Worm (Caenorhabditis elegans) whole organism, young adult: Measurements from ENCODE around the gene ceh-93.

Experiments used
- C17E4.6 ChIP-seq: fragments of 200-800 bp; sonication (Bioruptor generic); IDR thresholded peaks from 2 replicates; pipeline ENCODE4 v1.3.6; 2022; ENCODE audit warnings: missing genetic modification reagents, missing genetic modification characterization, missing compliant biosample characterization
- D2030.7 ChIP-seq: fragments of 200-800 bp; sonication (Bioruptor generic); IDR thresholded peaks from 2 replicates; pipeline ENCODE4 v1.3.6; 2022; ENCODE audit warnings: missing genetic modification reagents, missing genetic modification characterization, missing compliant biosample characterization
- F10E7.11 ChIP-seq: sonication (generic microtip); optimal IDR thresholded peaks from 2 replicates; lab custom pipeline; 2017; ENCODE audit warnings: mild to moderate bottlenecking, missing genetic modification characterization, moderate library complexity, missing compliant biosample characterization
- F23B12.7 ChIP-seq: sonication (generic microtip); optimal IDR thresholded peaks from 2 replicates; lab custom pipeline; 2017; ENCODE audit warnings: missing genetic modification characterization, mild to moderate bottlenecking, missing compliant biosample characterization, antibody characterized with exemption, moderate library complexity; ENCODE audit not compliant: insufficient read depth
- F33H1.4 ChIP-seq: fragments of 200-800 bp; sonication (Bioruptor generic); IDR thresholded peaks from 2 replicates; pipeline ENCODE4 v1.3.6; 2022; ENCODE audit warnings: missing genetic modification reagents, missing genetic modification characterization, missing compliant biosample characterization
- K12H6.12 ChIP-seq: fragments of 200-800 bp; sonication (Bioruptor generic); optimal IDR thresholded peaks from 2 replicates; lab custom pipeline; 2018; ENCODE audit warnings: mild to moderate bottlenecking, missing genetic modification characterization, missing compliant biosample characterization
- Y53F4B.3 ChIP-seq: fragments of 200-800 bp; sonication (Bioruptor generic); IDR thresholded peaks from 2 replicates; pipeline ENCODE4 v1.3.6; 2022; ENCODE audit warnings: missing genetic modification reagents, missing genetic modification characterization, missing compliant biosample characterization
- ZK185.1 ChIP-seq: sonication (generic microtip); optimal IDR thresholded peaks from 2 replicates; lab custom pipeline; 2016; ENCODE audit warnings: mild to moderate bottlenecking, missing genetic modification characterization, missing compliant biosample characterization; ENCODE audit not compliant: poor library complexity, severe bottlenecking
- attf-5 ChIP-seq: fragments of 200-800 bp; sonication (Bioruptor generic); optimal IDR thresholded peaks from 2 replicates; lab custom pipeline; 2018; ENCODE audit warnings: mild to moderate bottlenecking, missing genetic modification characterization, missing compliant biosample characterization
- bed-1 ChIP-seq: fragments of 200-800 bp; sonication (Bioruptor generic); IDR thresholded peaks from 2 replicates; pipeline ENCODE4 v1.3.6; 2022; ENCODE audit warnings: missing genetic modification reagents, missing genetic modification characterization, missing compliant biosample characterization
- ccch-3 ChIP-seq: fragments of 200-800 bp; sonication (Bioruptor generic); optimal IDR thresholded peaks from 2 replicates; lab custom pipeline; 2018; ENCODE audit warnings: mild to moderate bottlenecking, missing genetic modification characterization, missing compliant biosample characterization
- cebp-2 ChIP-seq: fragments of 200-800 bp; sonication (Bioruptor generic); IDR thresholded peaks from 2 replicates; pipeline ENCODE4 v1.3.6; 2022; ENCODE audit warnings: missing genetic modification characterization, missing compliant biosample characterization
- ceh-27 ChIP-seq: fragments of 200-800 bp; sonication (Bioruptor generic); optimal IDR thresholded peaks from 2 replicates; lab custom pipeline; 2018; ENCODE audit warnings: mild to moderate bottlenecking, missing genetic modification characterization, moderate library complexity, missing compliant biosample characterization
- ceh-91 ChIP-seq: fragments of 200-800 bp; sonication (Bioruptor generic); IDR thresholded peaks from 2 replicates; pipeline ENCODE4 v1.3.6; 2022; ENCODE audit warnings: missing genetic modification reagents, missing genetic modification characterization, missing compliant biosample characterization
- dox-1 ChIP-seq: fragments of 200-800 bp; sonication (Bioruptor generic); IDR thresholded peaks from 2 replicates; pipeline ENCODE4 v1.3.6; 2022; ENCODE audit warnings: missing genetic modification reagents, missing genetic modification characterization, missing compliant biosample characterization
- dpff-1 ChIP-seq: sonication (generic microtip); optimal IDR thresholded peaks from 2 replicates; lab custom pipeline; 2017; ENCODE audit warnings: mild to moderate bottlenecking, missing genetic modification characterization, missing compliant biosample characterization
- egl-44 ChIP-seq: fragments of 200-800 bp; sonication (Bioruptor generic); IDR thresholded peaks from 2 replicates; pipeline ENCODE4 v1.3.6; 2022; ENCODE audit warnings: missing genetic modification reagents, missing genetic modification characterization, missing compliant biosample characterization
- ekl-4 ChIP-seq: fragments of 200-800 bp; sonication (Bioruptor generic); IDR thresholded peaks from 2 replicates; pipeline ENCODE4 v1.3.6; 2022; ENCODE audit warnings: missing genetic modification reagents, missing genetic modification characterization, missing compliant biosample characterization
- gei-17 ChIP-seq: fragments of 200-800 bp; sonication (Bioruptor generic); optimal IDR thresholded peaks from 2 replicates; lab custom pipeline; 2018; ENCODE audit warnings: mild to moderate bottlenecking, missing genetic modification characterization, missing compliant biosample characterization
- hmg-1.2 ChIP-seq: fragments of 200-800 bp; sonication (Bioruptor generic); IDR thresholded peaks from 2 replicates; pipeline ENCODE4 v1.3.6; 2022; ENCODE audit warnings: missing genetic modification reagents, missing genetic modification characterization, missing compliant biosample characterization
- let-607 ChIP-seq, 2 experiments: fragments of 200-800 bp in 1 of 2; sonication (Bioruptor generic) in 1 of 2; sonication (generic microtip) in 1 of 2; optimal IDR thresholded peaks; 2 replicates each; lab custom pipeline; 2016 to 2018; ENCODE audit warnings: mild to moderate bottlenecking in 2 of 2, missing compliant biosample characterization in 2 of 2, missing genetic modification characterization in 2 of 2, moderate library complexity in 2 of 2, missing genotype in 1 of 2
- lin-26 ChIP-seq: fragments of 200-800 bp; sonication (Bioruptor generic); IDR thresholded peaks from 2 replicates; pipeline ENCODE4 v1.3.6; 2022; ENCODE audit warnings: missing genetic modification reagents, missing genetic modification characterization, missing compliant biosample characterization
- lin-35 ChIP-seq, 3 experiments: fragments of 150-350 bp in 2 of 3; sonication (generic microtip) in 1 of 3; optimal IDR thresholded peaks; 2 replicates each; lab custom pipeline; 2014 to 2018; ENCODE audit warnings: missing biosample characterization in 3 of 3, missing genetic modification characterization in 3 of 3, missing genetic modification reagents in 3 of 3
- lin-40 ChIP-seq: sonication (generic microtip); optimal IDR thresholded peaks from 2 replicates; lab custom pipeline; 2016; ENCODE audit warnings: missing genetic modification characterization, mild to moderate bottlenecking, missing compliant biosample characterization, missing genotype, missing genetic modification reagents
- madf-8 ChIP-seq: fragments of 200-800 bp; sonication (Bioruptor generic); conservative IDR thresholded peaks from 2 replicates; pipeline ENCODE4 v1.3.6; 2022; ENCODE audit warnings: missing genetic modification reagents, missing genetic modification characterization, missing compliant biosample characterization
- mcd-1 ChIP-seq: fragments of 200-800 bp; sonication (Bioruptor generic); IDR thresholded peaks from 2 replicates; pipeline ENCODE4 v1.3.6; 2022; ENCODE audit warnings: missing genetic modification reagents, missing genetic modification characterization, missing compliant biosample characterization
- mel-28 ChIP-seq: sonication (generic microtip); optimal IDR thresholded peaks from 2 replicates; lab custom pipeline; 2016; ENCODE audit warnings: borderline replicate concordance, mild to moderate bottlenecking, missing genetic modification characterization, missing compliant biosample characterization
- nfya-1 ChIP-seq: sonication (generic microtip); optimal IDR thresholded peaks from 2 replicates; lab custom pipeline; 2017; ENCODE audit warnings: antibody characterized with exemption, missing compliant biosample characterization, missing genetic modification characterization, borderline replicate concordance; ENCODE audit not compliant: insufficient read depth
- nfyb-1 ChIP-seq: fragments of 200-800 bp; sonication (Bioruptor generic); IDR thresholded peaks from 2 replicates; pipeline ENCODE4 v1.3.6; 2022; ENCODE audit warnings: missing genetic modification reagents, missing genetic modification characterization, missing compliant biosample characterization
- nhr-80 ChIP-seq: sonication (generic microtip); optimal IDR thresholded peaks from 2 replicates; lab custom pipeline; 2016; ENCODE audit warnings: missing genetic modification characterization, missing compliant biosample characterization
- nhr-90 ChIP-seq: sonication (generic microtip); optimal IDR thresholded peaks from 2 replicates; lab custom pipeline; 2016; ENCODE audit warnings: missing genotype, mild to moderate bottlenecking, missing genetic modification characterization, missing compliant biosample characterization
- rcor-1 ChIP-seq: fragments of 200-800 bp; sonication (Bioruptor generic); IDR thresholded peaks from 2 replicates; pipeline ENCODE4 v1.3.6; 2022; ENCODE audit warnings: missing genetic modification reagents, missing genetic modification characterization, missing compliant biosample characterization
- sea-2 ChIP-seq: fragments of 200-800 bp; sonication (Bioruptor generic); IDR thresholded peaks from 2 replicates; pipeline ENCODE4 v1.3.6; 2022; ENCODE audit warnings: missing genetic modification characterization, missing compliant biosample characterization
- snpc-3.4 ChIP-seq: sonication (generic microtip); optimal IDR thresholded peaks from 2 replicates; lab custom pipeline; 2017; ENCODE audit warnings: missing genetic modification characterization, mild to moderate bottlenecking, missing compliant biosample characterization, antibody characterized with exemption, moderate library complexity, missing genotype, missing genetic modification reagents
- snpc-4 ChIP-seq, 5 experiments: fragments of 150-350 bp in 1 of 5; sonication (generic microtip) in 4 of 5; optimal IDR thresholded peaks; 2 replicates each; lab custom pipeline; 2014 to 2018; ENCODE audit warnings: missing genetic modification characterization in 5 of 5, missing biosample characterization in 3 of 5, antibody characterized with exemption in 2 of 5, mild to moderate bottlenecking in 2 of 5, missing compliant biosample characterization in 2 of 5, missing genotype in 2 of 5, moderate library complexity in 2 of 5, missing genetic modification reagents in 1 of 5
- somi-1 ChIP-seq: fragments of 200-800 bp; sonication (Bioruptor generic); optimal IDR thresholded peaks from 2 replicates; lab custom pipeline; 2018; ENCODE audit warnings: mild to moderate bottlenecking, missing genetic modification characterization, missing compliant biosample characterization
- sptf-2 ChIP-seq: fragments of 200-800 bp; sonication (Bioruptor generic); optimal IDR thresholded peaks from 2 replicates; lab custom pipeline; 2018; ENCODE audit warnings: mild to moderate bottlenecking, missing genetic modification characterization, missing compliant biosample characterization
- tlf-1 ChIP-seq: fragments of 200-800 bp; sonication (Bioruptor generic); optimal IDR thresholded peaks from 2 replicates; lab custom pipeline; 2018; ENCODE audit warnings: mild to moderate bottlenecking, missing genetic modification characterization, missing compliant biosample characterization
- unc-130 ChIP-seq: sonication (generic microtip); optimal IDR thresholded peaks from 2 replicates; lab custom pipeline; 2016; ENCODE audit warnings: missing genetic modification reagents, missing genetic modification characterization, missing compliant biosample characterization
- unc-62 ChIP-seq: fragments of 150-350 bp; optimal IDR thresholded peaks from 2 replicates; lab custom pipeline; 2014; ENCODE audit warnings: missing biosample characterization, missing genetic modification reagents, missing genetic modification characterization
- xnd-1 ChIP-seq: sonication (generic microtip); optimal IDR thresholded peaks from 2 replicates; lab custom pipeline; 2016; ENCODE audit warnings: missing genotype, missing genetic modification reagents, missing genetic modification characterization, missing compliant biosample characterization
- ztf-26 ChIP-seq: sonication (generic microtip); optimal IDR thresholded peaks from 2 replicates; lab custom pipeline; 2017; ENCODE audit warnings: missing genetic modification characterization, missing compliant biosample characterization
- ztf-6 ChIP-seq: fragments of 200-800 bp; sonication (Bioruptor generic); IDR thresholded peaks from 2 replicates; pipeline ENCODE4 v1.3.6; 2022; ENCODE audit warnings: missing genetic modification reagents, missing genetic modification characterization, missing compliant biosample characterization

ceh-93 gene

ce11 chrX:389566-389965 lies 969 bp upstream of the ceh-93 start:
- TF ChIP-seq Y53F4B.3 (GFP tag; lab: Robert Waterston, UW), result no peak
- TF ChIP-seq somi-1 (GFP tag; lab: Kevin White, UChicago), result no peak
- no peak for TF ChIP-seq F10E7.11 (tag; lab: Kevin White, UChicago)
- no peak for TF ChIP-seq ekl-4 (GFP tag; lab: Robert Waterston, UW)
- TF ChIP-seq tlf-1 (GFP tag; lab: Kevin White, UChicago), result no peak
- no peak for TF ChIP-seq ztf-6 (GFP tag; lab: Robert Waterston, UW)
- TF ChIP-seq F33H1.4, result no peak

- TF ChIP-seq mcd-1 (GFP tag; lab: Robert Waterston, UW) (peak; percentile 47; the same call in 1 of the 2 replicates), lin-35 (GFP tag; optimal IDR thresholded peaks at IDR 0.05; lab: Kevin White, UChicago) (peak in 1 of 3 experiments; percentile 48), ceh-91 (GFP tag; lab: Robert Waterston, UW) (no peak), lin-26 (GFP tag; lab: Robert Waterston, UW) (no peak), lin-40 (peak; percentile 72), bed-1 (GFP tag; lab: Robert Waterston, UW) (no peak), snpc-4 (GFP tag; optimal IDR thresholded peaks at IDR 0.05; lab: Kevin White, UChicago) (no peak), snpc-4 (tag; optimal IDR thresholded peaks at IDR 0.05; lab: Kevin White, UChicago) (peak in 2 of 4 experiments; percentile 20 to 55), K12H6.12 (tag; lab: Kevin White, UChicago) (peak; percentile 14), hmg-1.2 (GFP tag; lab: Robert Waterston, UW) (0 out of 2 replicates have a peak, but pooled peaks have one; percentile 15), ZK185.1 (peak; percentile 75), rcor-1 (GFP tag; lab: Robert Waterston, UW) (peak; percentile 37; the same call in 1 of the 2 replicates), nhr-90 (tag; lab: Kevin White, UChicago) (no peak), nfyb-1 (0 out of 2 replicates have a peak, but pooled peaks have one; percentile 61), F23B12.7 (tag; lab: Kevin White, UChicago) (peak; percentile 11), D2030.7 (GFP tag; lab: Robert Waterston, UW) (no peak), attf-5 (GFP tag; lab: Kevin White, UChicago) (no peak), sea-2 (GFP tag; lab: Robert Waterston, UW) (no peak), nhr-80 (tag; lab: Kevin White, UChicago) (peak; percentile 43), cebp-2 (GFP tag; lab: Robert Waterston, UW) (no peak), dox-1 (peak; percentile 50; the same call in 1 of the 2 replicates), let-607 (tag; optimal IDR thresholded peaks at IDR 0.05; lab: Kevin White, UChicago) (peak; percentile 53 to 74)
- TF ChIP-seq, all 124 proteins: peak for 13
These were observed 5.9 kb downstream of the ceh-93 start, which contains the start of gene ife-2 for ce11 chrX:382692-383091. Gene ife-2, minus strand, starts transcription at chrX:382709.

- TF ChIP-seq lin-35 (GFP tag; optimal IDR thresholded peaks at IDR 0.05; lab: Kevin White, UChicago) (no peak), ceh-27 (no peak), gei-17 (GFP tag; lab: Kevin White, UChicago) (no peak), egl-44 (GFP tag; lab: Robert Waterston, UW) (no peak), nhr-90 (tag; lab: Kevin White, UChicago) (no peak), ccch-3 (GFP tag; lab: Kevin White, UChicago) (no peak), bed-1 (GFP tag; lab: Robert Waterston, UW) (no peak), madf-8 (GFP tag; lab: Robert Waterston, UW) (no peak), hmg-1.2 (GFP tag; lab: Robert Waterston, UW) (peak; percentile 53; the same call in 1 of the 2 replicates), dpff-1 (tag; lab: Kevin White, UChicago) (no peak), ztf-26 (tag; lab: Kevin White, UChicago) (no peak), xnd-1 (no peak), dox-1 (0 out of 2 replicates have a peak, but pooled peaks have one; percentile 22), mcd-1 (GFP tag; lab: Robert Waterston, UW) (0 out of 2 replicates have a peak, but pooled peaks have one; percentile 7), somi-1 (GFP tag; lab: Kevin White, UChicago) (no peak), unc-130 (GFP tag; lab: Kevin White, UChicago) (no peak), D2030.7 (GFP tag; lab: Robert Waterston, UW) (no peak), unc-62 (GFP tag; lab: Kevin White, UChicago) (no peak), nfya-1 (tag; lab: Kevin White, UChicago) (no peak), snpc-3.4 (tag; lab: Kevin White, UChicago) (no peak), C17E4.6 (GFP tag; lab: Robert Waterston, UW) (no peak), mel-28 (tag; lab: Kevin White, UChicago) (no peak), sptf-2 (GFP tag; lab: Kevin White, UChicago) (no peak)
These were observed 7.6 kb downstream of the ceh-93 start for ce11 chrX:381029-381428.
